Worm (Caenorhabditis elegans) whole organism, L4 larva: ENCODE measurements around the gene dgn-2.
A peak's percentile ranks its signal among the peaks of the same experiment; 100 is the strongest.

Experiments used
- F26F4.8 ChIP-seq: fragments of 200-800 bp; sonication (Bioruptor generic); conservative IDR thresholded peaks from 2 replicates; pipeline ENCODE4 v1.3.6; 2022; ENCODE audit warnings: missing genetic modification characterization, missing compliant biosample characterization
- F44E2.7 ChIP-seq: fragments of 200-800 bp; sonication (Bioruptor generic); IDR thresholded peaks from 2 replicates; pipeline ENCODE4 v2.1.2; 2022; ENCODE audit warnings: missing genetic modification characterization, missing compliant biosample characterization
- R02D3.7 ChIP-seq: fragments of 150-350 bp; sonication (generic microtip); optimal IDR thresholded peaks from 3 replicates; lab custom pipeline; 2014; ENCODE audit warnings: missing biosample characterization, missing genetic modification characterization
- T26A8.4 ChIP-seq: fragments of 200-800 bp; sonication (Bioruptor generic); IDR thresholded peaks from 2 replicates; pipeline ENCODE4 v1.3.6; 2022; ENCODE audit warnings: missing genetic modification characterization, missing compliant biosample characterization
- Y5F2A.4 ChIP-seq: fragments of 200-800 bp; sonication (Bioruptor generic); optimal IDR thresholded peaks from 2 replicates; lab custom pipeline; 2018; ENCODE audit warnings: mild to moderate bottlenecking, missing genetic modification characterization, missing compliant biosample characterization
- Y75B8A.6 ChIP-seq: fragments of 200-800 bp; sonication (Bioruptor generic); IDR thresholded peaks from 2 replicates; pipeline ENCODE4 v1.3.6; 2022; ENCODE audit warnings: missing genetic modification reagents, missing genetic modification characterization, missing compliant biosample characterization
- ZK337.2 ChIP-seq: fragments of 200-800 bp; sonication (Bioruptor generic); IDR thresholded peaks from 2 replicates; pipeline ENCODE4 v1.3.6; 2022; ENCODE audit warnings: missing genetic modification reagents, missing genetic modification characterization, missing compliant biosample characterization
- aha-1 ChIP-seq: fragments of 150-350 bp; peaks from one replicate; lab custom pipeline; 2014; ENCODE audit warnings: missing biosample characterization, missing genetic modification characterization
- aly-2 ChIP-seq: sonication (generic microtip); optimal IDR thresholded peaks from 2 replicates; lab custom pipeline; 2018; ENCODE audit warnings: missing biosample characterization, missing genetic modification characterization
- ama-1 ChIP-seq: fragments of 150-350 bp; optimal IDR thresholded peaks from 2 replicates; lab custom pipeline; 2014; ENCODE audit warnings: inconsistent platforms, mixed read lengths
- ceh-44 ChIP-seq: fragments of 200-800 bp; sonication (Bioruptor generic); IDR thresholded peaks from 2 replicates; pipeline ENCODE4 v1.3.6; 2022; ENCODE audit warnings: missing genetic modification reagents, missing genetic modification characterization, missing compliant biosample characterization
- ceh-62 ChIP-seq: sonication (generic microtip); optimal IDR thresholded peaks from 2 replicates; lab custom pipeline; 2017; ENCODE audit warnings: missing biosample characterization, missing genetic modification characterization
- ces-1 ChIP-seq: fragments of 150-350 bp; sonication (generic microtip); optimal IDR thresholded peaks from 4 replicates; lab custom pipeline; 2014; ENCODE audit warnings: missing biosample characterization, missing genetic modification reagents, missing genetic modification characterization
- ctbp-1 ChIP-seq: fragments of 200-800 bp; sonication (Bioruptor generic); IDR thresholded peaks from 2 replicates; pipeline ENCODE4 v1.3.6; 2022; ENCODE audit warnings: missing genetic modification reagents, missing genetic modification characterization, missing compliant biosample characterization
- daf-12 ChIP-seq: fragments of 150-350 bp; optimal IDR thresholded peaks from 2 replicates; lab custom pipeline; 2014; ENCODE audit warnings: missing biosample characterization, missing genetic modification reagents, missing genetic modification characterization
- daf-16 ChIP-seq, 3 experiments: sonication (generic microtip); optimal IDR thresholded peaks; 2 replicates each; lab custom pipeline; 2016 to 2017; ENCODE audit warnings: missing genetic modification characterization in 3 of 3, missing genetic modification reagents in 3 of 3, mild to moderate bottlenecking in 2 of 3, missing compliant biosample characterization in 2 of 3, missing biosample characterization in 1 of 3, moderate library complexity in 1 of 3
- daf-19 ChIP-seq: fragments of 200-800 bp; sonication (Bioruptor generic); conservative IDR thresholded peaks from 2 replicates; pipeline ENCODE4 v1.3.6; 2022; ENCODE audit warnings: missing genetic modification characterization, missing compliant biosample characterization
- daf-8 ChIP-seq: fragments of 200-800 bp; sonication (Bioruptor generic); IDR thresholded peaks from 2 replicates; pipeline ENCODE4 v1.3.6; 2022; ENCODE audit warnings: missing genetic modification characterization, missing compliant biosample characterization
- dmd-6 ChIP-seq: fragments of 200-800 bp; sonication (Bioruptor generic); IDR thresholded peaks from 2 replicates; pipeline ENCODE4 v1.3.6; 2022; ENCODE audit warnings: missing genetic modification reagents, missing genetic modification characterization, missing compliant biosample characterization
- dmd-9 ChIP-seq: fragments of 200-800 bp; sonication (Bioruptor generic); IDR thresholded peaks from 2 replicates; pipeline ENCODE4 v1.3.6; 2022; ENCODE audit warnings: missing genetic modification reagents, missing genetic modification characterization, missing compliant biosample characterization
- duxl-1 ChIP-seq: sonication (generic microtip); optimal IDR thresholded peaks from 2 replicates; lab custom pipeline; 2016; ENCODE audit warnings: mild to moderate bottlenecking, missing genetic modification characterization, moderate library complexity, missing compliant biosample characterization; ENCODE audit not compliant: poor library complexity
- dve-1 ChIP-seq: sonication (generic microtip); optimal IDR thresholded peaks from 2 replicates; lab custom pipeline; 2017; ENCODE audit warnings: antibody characterized with exemption, mild to moderate bottlenecking, missing genetic modification characterization, missing compliant biosample characterization; ENCODE audit not compliant: insufficient read depth
- gei-8 ChIP-seq: fragments of 200-800 bp; sonication (Bioruptor generic); optimal IDR thresholded peaks from 2 replicates; lab custom pipeline; 2018; ENCODE audit warnings: mild to moderate bottlenecking, missing genetic modification characterization, missing compliant biosample characterization
- hlh-11 ChIP-seq: fragments of 200-800 bp; sonication (Bioruptor generic); optimal IDR thresholded peaks from 2 replicates; lab custom pipeline; 2018; ENCODE audit warnings: mild to moderate bottlenecking, missing genetic modification characterization, missing compliant biosample characterization
- hmg-1.1 ChIP-seq: fragments of 200-800 bp; sonication (Bioruptor generic); IDR thresholded peaks from 2 replicates; pipeline ENCODE4 v1.3.6; 2022; ENCODE audit warnings: missing genetic modification reagents, missing genetic modification characterization, missing compliant biosample characterization
- lim-7 ChIP-seq: fragments of 200-800 bp; sonication (Bioruptor generic); IDR thresholded peaks from 2 replicates; pipeline ENCODE4 v1.3.6; 2022; ENCODE audit warnings: missing genetic modification characterization, missing compliant biosample characterization
- lin-1 ChIP-seq: fragments of 200-800 bp; sonication (Bioruptor generic); IDR thresholded peaks from 2 replicates; pipeline ENCODE4 v1.3.6; 2022; ENCODE audit warnings: missing genetic modification reagents, missing genetic modification characterization, missing compliant biosample characterization
- lin-13 ChIP-seq: fragments of 150-350 bp; optimal IDR thresholded peaks from 2 replicates; lab custom pipeline; 2014; ENCODE audit warnings: missing biosample characterization, missing genetic modification reagents, missing genetic modification characterization
- lin-38 ChIP-seq: fragments of 200-800 bp; sonication (Bioruptor generic); IDR thresholded peaks from 2 replicates; pipeline ENCODE4 v1.3.6; 2022; ENCODE audit warnings: missing genetic modification reagents, missing genetic modification characterization, missing compliant biosample characterization
- madf-9 ChIP-seq: fragments of 200-800 bp; sonication (Bioruptor generic); conservative IDR thresholded peaks from 2 replicates; pipeline ENCODE4 v1.3.6; 2022; ENCODE audit warnings: missing genetic modification reagents, missing genetic modification characterization, missing compliant biosample characterization
- mes-2 ChIP-seq: sonication (generic microtip); optimal IDR thresholded peaks from 2 replicates; lab custom pipeline; 2016; ENCODE audit warnings: missing genotype, mild to moderate bottlenecking, missing genetic modification characterization, missing compliant biosample characterization; ENCODE audit not compliant: poor library complexity, severe bottlenecking
- mxl-2 ChIP-seq: fragments of 200-800 bp; sonication (Bioruptor generic); conservative IDR thresholded peaks from 2 replicates; pipeline ENCODE4 v1.3.6; 2022; ENCODE audit warnings: missing genetic modification reagents, missing genetic modification characterization, missing compliant biosample characterization
- mxl-3 ChIP-seq: fragments of 200-800 bp; sonication (Bioruptor generic); optimal IDR thresholded peaks from 2 replicates; lab custom pipeline; 2018; ENCODE audit warnings: mild to moderate bottlenecking, missing genetic modification characterization, missing compliant biosample characterization
- nhr-10 ChIP-seq: fragments of 150-350 bp; optimal IDR thresholded peaks from 2 replicates; lab custom pipeline; 2014; ENCODE audit warnings: missing biosample characterization, missing genetic modification characterization
- nhr-111 ChIP-seq: fragments of 200-800 bp; sonication (Bioruptor generic); optimal IDR thresholded peaks from 2 replicates; lab custom pipeline; 2018; ENCODE audit warnings: mild to moderate bottlenecking, missing genetic modification characterization, missing compliant biosample characterization
- nhr-48 ChIP-seq: sonication (generic microtip); optimal IDR thresholded peaks from 2 replicates; lab custom pipeline; 2016; ENCODE audit warnings: mild to moderate bottlenecking, missing genetic modification characterization, missing compliant biosample characterization
- nhr-76 ChIP-seq: fragments of 150-350 bp; optimal IDR thresholded peaks from 2 replicates; lab custom pipeline; 2014; ENCODE audit warnings: missing biosample characterization, missing genetic modification characterization
- nhr-77 ChIP-seq: fragments of 150-350 bp; optimal IDR thresholded peaks from 2 replicates; lab custom pipeline; 2014; ENCODE audit warnings: missing biosample characterization, missing genetic modification characterization
- pha-4 ChIP-seq, 2 experiments: fragments of 150-350 bp in 1 of 2; fragments of 200-800 bp in 1 of 2; sonication (Bioruptor generic) in 1 of 2; IDR thresholded peaks in 1 of 2; optimal IDR thresholded peaks in 1 of 2; 2 replicates each; pipeline versions ENCODE4 v1.3.6 to Lab custom; 2014 to 2022; ENCODE audit warnings: missing genetic modification characterization in 2 of 2, missing genetic modification reagents in 2 of 2, missing biosample characterization in 1 of 2, missing compliant biosample characterization in 1 of 2
- php-3 ChIP-seq: fragments of 200-800 bp; sonication (Bioruptor generic); IDR thresholded peaks from 2 replicates; pipeline ENCODE4 v1.3.6; 2022; ENCODE audit warnings: missing genetic modification reagents, missing genetic modification characterization, missing compliant biosample characterization
- pqm-1 ChIP-seq: sonication (generic microtip); optimal IDR thresholded peaks from 2 replicates; lab custom pipeline; 2017; ENCODE audit warnings: missing biosample characterization, missing genetic modification characterization
- rbr-2 ChIP-seq: sonication (generic microtip); optimal IDR thresholded peaks from 2 replicates; lab custom pipeline; 2016; ENCODE audit warnings: missing genotype, missing genetic modification characterization, missing compliant biosample characterization
- snpc-1.2 ChIP-seq: fragments of 200-800 bp; sonication (Bioruptor generic); IDR thresholded peaks from 2 replicates; pipeline ENCODE4 v1.3.6; 2022; ENCODE audit warnings: missing genetic modification reagents, missing genetic modification characterization, missing compliant biosample characterization
- snpc-4 ChIP-seq: fragments of 150-350 bp; optimal IDR thresholded peaks from 2 replicates; lab custom pipeline; 2014; ENCODE audit warnings: missing biosample characterization, missing genetic modification characterization
- unc-62 ChIP-seq, 3 experiments: fragments of 150-350 bp in 1 of 3; sonication (generic microtip); optimal IDR thresholded peaks in 2 of 3; peaks in 1 of 3; 1 replicate in 1 of 3; 2 replicates in 2 of 3; lab custom pipeline; 2014 to 2017; ENCODE audit warnings: missing biosample characterization in 3 of 3, missing genetic modification characterization in 3 of 3, missing genetic modification reagents in 3 of 3, missing genotype in 1 of 3
- zag-1 ChIP-seq: fragments of 150-350 bp; optimal IDR thresholded peaks from 2 replicates; lab custom pipeline; 2014; ENCODE audit warnings: missing biosample characterization, missing genetic modification characterization
- zip-11 ChIP-seq: fragments of 200-800 bp; sonication (Bioruptor generic); IDR thresholded peaks from 2 replicates; pipeline ENCODE4 v1.3.6; 2022; ENCODE audit warnings: missing genetic modification characterization, missing compliant biosample characterization
- zip-2 ChIP-seq: fragments of 150-350 bp; optimal IDR thresholded peaks from 2 replicates; lab custom pipeline; 2014; ENCODE audit warnings: missing biosample characterization, missing genetic modification characterization
- ztf-11 ChIP-seq: fragments of 150-350 bp; optimal IDR thresholded peaks from 2 replicates; lab custom pipeline; 2014; ENCODE audit warnings: missing biosample characterization, missing genetic modification characterization

The dgn-2 gene

DNA sequence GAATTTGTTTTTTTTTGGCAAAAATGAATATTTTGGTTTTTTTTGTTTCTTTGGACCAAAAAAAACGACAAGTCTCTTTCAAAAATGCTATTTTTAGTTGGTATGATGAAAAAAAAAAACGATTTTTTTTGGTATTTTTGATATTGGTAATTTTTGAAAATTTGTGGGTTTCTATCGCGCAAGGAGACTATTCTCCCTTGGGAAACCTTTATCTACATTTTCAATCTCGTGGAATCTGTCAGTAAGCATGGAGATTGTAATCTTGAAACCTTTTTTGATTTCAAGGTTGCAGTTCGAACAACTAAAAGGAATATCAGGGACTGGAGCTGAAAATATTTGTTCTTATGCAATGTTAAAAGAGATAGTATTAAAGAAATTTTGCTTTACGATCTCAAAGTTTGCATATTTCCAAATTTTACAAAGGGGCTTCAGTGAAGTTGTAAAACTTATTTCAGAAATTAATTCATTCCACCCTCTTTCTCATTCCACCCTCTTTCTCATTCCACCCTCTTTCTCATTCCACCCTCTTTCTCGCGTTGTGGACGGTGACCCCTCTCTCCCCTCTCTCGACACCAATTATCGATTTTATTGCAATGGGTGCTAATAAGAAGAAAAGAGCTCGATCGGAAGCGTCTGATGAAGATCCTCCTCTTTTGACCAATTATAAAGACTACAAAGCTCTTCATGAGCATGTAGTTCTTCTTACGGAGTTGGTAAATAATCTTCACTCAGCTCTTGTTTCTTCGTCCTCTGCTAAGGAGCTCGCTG, 28.2 kb downstream of the dgn-2 start (continued):
- TF ChIP-seq snpc-1.2 (GFP tag; lab: Robert Waterston, UW) (no peak), mxl-3 (GFP tag; lab: Kevin White, UChicago) (no peak), zip-11 (no peak), dve-1 (tag; lab: Kevin White, UChicago) (peak; percentile 19), aly-2 (tag; lab: Kevin White, UChicago) (no peak), nhr-76 (tag; lab: Kevin White, UChicago) (no peak), daf-19 (GFP tag; lab: Robert Waterston, UW) (no peak), aha-1 (no peak), nhr-111 (GFP tag; lab: Kevin White, UChicago) (no peak), ceh-62 (tag; lab: Kevin White, UChicago) (no peak), mes-2 (tag; lab: Kevin White, UChicago) (peak; percentile 51), daf-16 (GFP tag; optimal IDR thresholded peaks at IDR 0.05; lab: Kevin White, UChicago) (no peak), daf-16 (tag; optimal IDR thresholded peaks at IDR 0.05; lab: Kevin White, UChicago) (no peak), pqm-1 (tag; lab: Kevin White, UChicago) (no peak), nhr-77 (no peak), lin-1 (GFP tag; lab: Robert Waterston, UW) (no peak), pha-4 (GFP tag; IDR thresholded peaks at IDR 0.05; lab: Robert Waterston, UW) (no peak), pha-4 (tag; optimal IDR thresholded peaks at IDR 0.05; lab: Kevin White, UChicago) (no peak), hlh-11 (tag; lab: Kevin White, UChicago) (no peak), Y75B8A.6 (GFP tag; lab: Robert Waterston, UW) (no peak), T26A8.4 (0 out of 2 replicates have a peak, but pooled peaks have one; percentile 26), gei-8 (no peak), duxl-1 (tag; lab: Kevin White, UChicago) (peak; percentile 72), ceh-44 (GFP tag; lab: Robert Waterston, UW) (no peak), ztf-11 (no peak), Y5F2A.4 (GFP tag; lab: Kevin White, UChicago) (no peak), hmg-1.1 (GFP tag; lab: Robert Waterston, UW) (0 out of 2 replicates have a peak, but pooled peaks have one; percentile 21), lin-38 (0 out of 2 replicates have a peak, but pooled peaks have one; percentile 11), ZK337.2 (GFP tag; lab: Robert Waterston, UW) (no peak), F26F4.8 (GFP tag; lab: Robert Waterston, UW) (no peak), ama-1 (lab: Kevin White, UChicago) (no peak), daf-8 (GFP tag; lab: Robert Waterston, UW) (no peak), snpc-4 (tag; lab: Kevin White, UChicago) (no peak), lim-7 (GFP tag; lab: Robert Waterston, UW) (no peak), nhr-48 (tag; lab: Kevin White, UChicago) (no peak), ces-1 (GFP tag; lab: Kevin White, UChicago) (no peak), dmd-9 (GFP tag; lab: Robert Waterston, UW) (no peak), F44E2.7 (GFP tag; lab: Robert Waterston, UW) (no peak), zip-2 (tag; lab: Kevin White, UChicago) (no peak), zag-1 (no peak), unc-62 (GFP tag; optimal IDR thresholded peaks at IDR 0.05 in 1 of 2; lab: Kevin White, UChicago) (no peak), unc-62 (tag; optimal IDR thresholded peaks at IDR 0.05; lab: Kevin White, UChicago) (no peak), dmd-6 (GFP tag; lab: Robert Waterston, UW) (no peak), daf-12 (no peak), mxl-2 (GFP tag; lab: Robert Waterston, UW) (no peak), madf-9 (GFP tag; lab: Robert Waterston, UW) (no peak), lin-13 (GFP tag; lab: Kevin White, UChicago) (no peak), rbr-2 (tag; lab: Kevin White, UChicago) (peak; percentile 15), R02D3.7 (tag; lab: Kevin White, UChicago) (no peak), nhr-10 (tag; lab: Kevin White, UChicago) (no peak), php-3 (GFP tag; lab: Robert Waterston, UW) (no peak), ctbp-1 (GFP tag; lab: Robert Waterston, UW) (no peak)
